Worm (Caenorhabditis elegans) whole organism, mixed stage, embryonic: ENCODE results near the gene ccdc-47.

ENCODE experiments used
- lin-13 ChIP-seq: fragments of 150-350 bp; optimal IDR thresholded peaks from 2 replicates; lab custom pipeline; 2014; ENCODE audit warnings: missing biosample characterization, missing genetic modification characterization
- mab-5 ChIP-seq: fragments of 150-350 bp; optimal IDR thresholded peaks from 2 replicates; lab custom pipeline; 2014; ENCODE audit warnings: missing biosample characterization, missing genetic modification characterization
- tbx-8 ChIP-seq: fragments of 200-800 bp; sonication (Bioruptor generic); optimal IDR thresholded peaks from 2 replicates; lab custom pipeline; 2018; ENCODE audit warnings: mild to moderate bottlenecking, missing genetic modification characterization, moderate library complexity, missing compliant biosample characterization
- unc-39 ChIP-seq: fragments of 150-350 bp; optimal IDR thresholded peaks from 2 replicates; lab custom pipeline; 2014; ENCODE audit warnings: missing biosample characterization, missing genetic modification characterization
- unc-62 ChIP-seq: fragments of 150-350 bp; optimal IDR thresholded peaks from 2 replicates; lab custom pipeline; 2014; ENCODE audit warnings: missing biosample characterization, missing genetic modification reagents, missing genetic modification characterization
- ztf-11 ChIP-seq: fragments of 150-350 bp; optimal IDR thresholded peaks from 2 replicates; lab custom pipeline; 2014; ENCODE audit warnings: missing biosample characterization, missing genetic modification characterization

ce11 chrIII:3875608-3876007 lies 41.2 kb upstream of the ccdc-47 start:
- TF ChIP-seq unc-39 (tag; lab: Kevin White, UChicago) (no peak), mab-5 (tag; lab: Kevin White, UChicago) (no peak), unc-62 (no peak), ztf-11 (tag; lab: Kevin White, UChicago) (no peak), lin-13 (tag; lab: Kevin White, UChicago) (no peak), tbx-8 (GFP tag; lab: Kevin White, UChicago) (no peak)
